Worm (Caenorhabditis elegans): ENCODE results near the gene C33H5.1.
A peak's percentile ranks its signal among the peaks of the same experiment; 100 is the strongest.

The C33H5.1 gene

DNA sequence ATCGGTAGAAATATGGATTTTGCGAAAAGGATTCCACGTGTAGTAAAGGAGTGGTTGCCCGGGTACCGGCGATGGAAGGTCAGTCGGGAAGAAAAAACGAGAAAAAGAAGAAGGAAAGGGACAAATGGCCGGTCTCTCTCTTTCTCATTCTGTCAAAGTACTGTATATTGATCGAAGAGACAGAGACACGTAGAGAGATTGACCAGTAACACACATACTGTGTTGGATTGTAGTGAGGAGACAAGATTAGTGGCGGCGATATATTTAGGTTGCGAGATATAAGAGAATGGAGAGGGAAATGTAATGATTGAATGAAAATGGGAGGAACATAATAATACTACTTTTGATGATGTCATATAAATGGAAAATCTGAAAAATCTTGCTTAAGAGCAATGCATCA is 27.3 kb downstream of the C33H5.1 start (continued):
- TF ChIP-seq cey-2 (tag; optimal IDR thresholded peaks at IDR 0.05; ENCODE audit: borderline replicate concordance, insufficient read depth): no peak
- TF ChIP-seq ceh-32 (tag; optimal IDR thresholded peaks at IDR 0.05; ENCODE audit: poor library complexity): no peak
- TF ChIP-seq daf-8 (GFP tag; IDR thresholded peaks at IDR 0.05): no peak
- TF ChIP-seq mdl-1 (tag; optimal IDR thresholded peaks at IDR 0.05): peak in 1 of 2 experiments; percentile 0
- no peak for TF ChIP-seq ZK337.2 (GFP tag; IDR thresholded peaks at IDR 0.05)
- no peak for TF ChIP-seq Y5F2A.4 (GFP tag; optimal IDR thresholded peaks at IDR 0.05)
- no peak for TF ChIP-seq ceh-82 (tag; optimal IDR thresholded peaks at IDR 0.05)
- peak; percentile 47 for TF ChIP-seq nhr-25 (tag; optimal IDR thresholded peaks at IDR 0.05; ENCODE audit: borderline replicate concordance, insufficient read depth)
- no peak for TF ChIP-seq hmg-1.1 (GFP tag; IDR thresholded peaks at IDR 0.05)
- no peak for TF ChIP-seq ztf-7 (tag; optimal IDR thresholded peaks at IDR 0.05)

- TF ChIP-seq lin-39 (tag; optimal IDR thresholded peaks at IDR 0.05) (no peak), spr-3 (GFP tag; optimal IDR thresholded peaks at IDR 0.05) (no peak), nhr-28 (tag; optimal IDR thresholded peaks at IDR 0.05) (no peak), tra-1 (GFP tag; IDR thresholded peaks at IDR 0.05) (no peak), nhr-11 (tag; optimal IDR thresholded peaks at IDR 0.05) (no peak), daf-12 (tag; optimal IDR thresholded peaks at IDR 0.05) (no peak), egl-27 (tag; optimal IDR thresholded peaks at IDR 0.05) (no peak), madf-9 (GFP tag; conservative IDR thresholded peaks at IDR 0.05) (no peak), lsy-2 (tag; optimal IDR thresholded peaks at IDR 0.05) (no peak), nhr-111 (GFP tag; optimal IDR thresholded peaks at IDR 0.05) (no peak), sdz-12 (GFP tag; optimal IDR thresholded peaks at IDR 0.05) (no peak), F49E8.2 (tag; optimal IDR thresholded peaks at IDR 0.05; ENCODE audit: borderline replicate concordance) (no peak), R02D3.7 (tag; optimal IDR thresholded peaks at IDR 0.05) (no peak), fkh-10 (GFP tag; optimal IDR thresholded peaks at IDR 0.05) (no peak), hmg-1.1 (GFP tag; IDR thresholded peaks at IDR 0.05) (no peak), F44E2.7 (GFP tag; IDR thresholded peaks at IDR 0.05) (no peak)
Observed at ce11 chrIV:7836491-7836890, 27.8 kb downstream of the C33H5.1 start.

DNA sequence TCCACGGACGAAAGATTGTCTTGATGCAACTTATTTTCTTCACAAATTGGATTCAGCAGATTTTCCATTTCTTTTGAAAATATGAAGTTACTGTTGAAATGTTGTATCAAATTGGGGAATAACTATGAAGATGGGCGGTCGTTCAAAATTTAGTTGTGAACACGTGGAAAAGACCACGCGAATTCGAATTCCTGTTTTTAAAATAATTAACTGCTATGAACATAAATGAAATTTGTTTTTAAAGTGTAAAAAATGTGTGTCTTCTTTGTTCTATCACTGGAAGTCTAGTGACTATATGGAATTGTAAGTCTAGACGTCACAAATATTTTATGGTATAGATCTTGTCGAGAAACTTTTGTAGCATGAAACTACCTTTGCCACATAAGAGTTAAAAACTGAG is 29.7 kb downstream of the C33H5.1 start, which contains the start of gene C06A6.7:
Gene C06A6.7, minus strand, starts transcription at position 101 of the 400 bp plus-strand sequence.
- TF ChIP-seq set-16 (GFP tag; IDR thresholded peaks at IDR 0.05): no peak

DNA sequence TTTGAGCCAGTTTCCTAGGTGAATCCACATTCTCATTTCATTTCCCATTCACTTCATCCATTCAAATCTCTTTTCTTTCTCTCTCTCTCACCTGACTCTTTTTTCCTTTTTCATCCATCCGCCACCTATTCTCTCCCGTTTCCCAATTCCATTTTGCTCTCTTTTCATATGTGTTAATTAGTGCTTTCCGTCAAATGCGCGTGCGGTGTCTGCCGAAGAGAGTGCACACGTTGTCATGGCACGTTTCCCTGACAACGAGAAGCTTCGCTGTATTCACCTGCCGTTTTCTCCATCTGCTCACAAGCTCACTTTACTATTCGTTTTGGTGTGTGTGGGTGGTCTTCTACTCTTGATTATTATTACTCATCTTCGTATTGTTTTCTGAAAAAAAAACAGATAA is 31.2 kb downstream of the C33H5.1 start:
- TF ChIP-seq daf-19 (GFP tag; conservative IDR thresholded peaks at IDR 0.05) (0 out of 2 replicates have a peak, but pooled peaks have one; percentile 14), tag-97 (GFP tag; IDR thresholded peaks at IDR 0.05) (no peak), aha-1 (tag) (peak; percentile 27)

DNA sequence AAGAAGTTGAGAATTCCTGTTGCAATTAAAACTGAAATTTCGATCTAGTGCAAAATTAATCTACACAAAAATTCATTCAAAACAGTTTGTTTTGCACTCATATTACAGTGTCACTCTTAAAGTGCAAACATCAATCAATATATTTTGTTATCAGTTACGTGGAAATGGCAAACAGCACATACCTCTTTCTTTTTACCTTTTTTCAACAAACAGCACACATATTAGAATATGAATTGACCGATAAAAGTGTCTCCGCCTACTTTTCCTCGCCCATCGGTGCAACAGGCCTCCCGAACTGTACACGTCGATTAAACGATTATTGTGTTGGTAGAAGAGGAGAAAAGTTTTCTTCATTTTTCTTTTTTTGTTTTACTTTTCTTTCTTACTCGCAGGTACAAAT is 32.5 kb downstream of the C33H5.1 start:
- TF ChIP-seq pqm-1 (tag; optimal IDR thresholded peaks at IDR 0.05): peak; percentile 90
- TF ChIP-seq snpc-4 (tag; optimal IDR thresholded peaks at IDR 0.05): no peak
- no peak for TF ChIP-seq lir-3 (tag; optimal IDR thresholded peaks at IDR 0.05)
- peak; percentile 73 for TF ChIP-seq php-3 (GFP tag; IDR thresholded peaks at IDR 0.05)
- peak in 1 of 2 experiments; percentile 1 for TF ChIP-seq hif-1 (tag; optimal IDR thresholded peaks at IDR 0.05)
- TF ChIP-seq zfp-3 (GFP tag; conservative IDR thresholded peaks at IDR 0.05): no peak
- TF ChIP-seq daf-16 (GFP tag; optimal IDR thresholded peaks at IDR 0.05): no peak
- TF ChIP-seq daf-16 (tag; optimal IDR thresholded peaks at IDR 0.05): peak; percentile 94
- no peak for TF ChIP-seq Y5F2A.4 (GFP tag; optimal IDR thresholded peaks at IDR 0.05)
- TF ChIP-seq nhr-77 (tag; optimal IDR thresholded peaks at IDR 0.05): peak; percentile 34
- peak; percentile 59 for TF ChIP-seq dve-1 (tag; optimal IDR thresholded peaks at IDR 0.05; ENCODE audit: insufficient read depth)
- no peak for TF ChIP-seq unc-39 (tag; optimal IDR thresholded peaks at IDR 0.05)
- peak; percentile 76 for TF ChIP-seq hlh-11 (tag; optimal IDR thresholded peaks at IDR 0.05)
- no peak for TF ChIP-seq F26F4.8 (GFP tag; conservative IDR thresholded peaks at IDR 0.05)
- TF ChIP-seq aha-1 (tag): peak; percentile 31
- peak; percentile 25 for TF ChIP-seq nhr-48 (tag; optimal IDR thresholded peaks at IDR 0.05)
- TF ChIP-seq nhr-28 (tag; optimal IDR thresholded peaks at IDR 0.05): peak; percentile 76
- peak; percentile 78 for TF ChIP-seq dmd-6 (GFP tag; IDR thresholded peaks at IDR 0.05)
- TF ChIP-seq attf-4 (tag; optimal IDR thresholded peaks at IDR 0.05): no peak
- 0 out of 2 replicates have a peak, but pooled peaks have one; percentile 35 for TF ChIP-seq tra-1 (GFP tag; IDR thresholded peaks at IDR 0.05)
